Worm (Caenorhabditis elegans) whole organism, midembryonic: ENCODE measurements around the gene R10F2.4.

Experiments used
- flt-1 ChIP-seq: fragments of 200-800 bp; sonication (Bioruptor generic); IDR thresholded peaks from 2 replicates; pipeline ENCODE4 v1.3.6; 2022; ENCODE audit warnings: missing genetic modification characterization, missing compliant biosample characterization
- klf-2 ChIP-seq: fragments of 200-800 bp; sonication (Bioruptor generic); conservative IDR thresholded peaks from 2 replicates; pipeline ENCODE4 v1.3.6; 2022; ENCODE audit warnings: missing genetic modification reagents, missing genetic modification characterization, missing compliant biosample characterization

DNA sequence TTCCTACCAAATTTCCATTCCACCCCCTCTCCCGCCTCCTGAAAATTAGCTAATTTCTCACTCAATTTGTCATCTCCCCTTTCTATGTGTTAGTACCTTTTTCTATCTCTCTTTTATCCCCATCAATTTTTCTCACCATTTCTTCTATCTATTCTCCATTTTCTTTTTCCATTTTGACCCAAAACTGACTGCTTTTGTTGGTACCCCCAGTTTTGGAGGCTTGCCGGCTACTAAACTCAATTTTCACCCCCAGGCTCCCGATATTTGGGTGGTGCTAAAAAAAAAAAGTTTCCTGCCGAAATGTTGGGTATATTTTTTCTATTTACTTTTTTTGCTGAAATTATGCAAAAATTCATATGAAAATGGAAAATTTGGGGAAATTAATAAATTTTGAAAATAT, 15.1 kb downstream of the R10F2.4 start:
- no peak for TF ChIP-seq flt-1 (GFP tag; lab: Robert Waterston, UW)
- no peak for TF ChIP-seq klf-2
